Worm (Caenorhabditis elegans): ENCODE measurements around the gene ruvb-1.

The ruvb-1 gene

DNA sequence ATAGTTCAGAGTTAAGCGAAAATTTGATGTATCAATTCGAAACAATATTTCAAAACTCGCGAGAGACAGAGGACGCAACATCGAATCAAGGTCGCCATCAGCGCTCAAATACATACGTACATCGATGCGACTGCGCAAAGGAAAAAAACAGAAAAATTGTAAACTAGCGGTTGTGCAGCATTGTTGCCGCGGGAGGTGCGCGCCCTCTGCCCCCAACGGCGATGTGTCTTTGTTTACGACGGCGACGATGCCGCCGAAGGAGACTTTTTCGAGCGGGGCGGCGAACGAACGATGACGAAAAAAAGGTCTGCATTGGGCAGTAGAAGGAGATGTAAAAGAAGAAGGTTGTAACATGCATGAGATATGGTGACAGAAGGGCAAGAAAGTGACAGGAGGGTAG is 17.7 kb downstream of the ruvb-1 start:
- TF ChIP-seq php-3 (GFP tag; IDR thresholded peaks at IDR 0.05) (no peak), mep-1 (tag; optimal IDR thresholded peaks at IDR 0.05) (peak; percentile 17), daf-16 (GFP tag; optimal IDR thresholded peaks at IDR 0.05) (no peak), daf-16 (tag; optimal IDR thresholded peaks at IDR 0.05) (no peak), nhr-25 (tag; optimal IDR thresholded peaks at IDR 0.05; ENCODE audit: borderline replicate concordance, insufficient read depth) (peak; percentile 28), daf-8 (GFP tag; IDR thresholded peaks at IDR 0.05) (no peak), fkh-10 (GFP tag; optimal IDR thresholded peaks at IDR 0.05) (no peak), nhr-48 (tag; optimal IDR thresholded peaks at IDR 0.05) (no peak), mes-2 (tag; optimal IDR thresholded peaks at IDR 0.05; ENCODE audit: poor library complexity, severe bottlenecking) (peak; percentile 6), dmd-8 (GFP tag; IDR thresholded peaks at IDR 0.05) (no peak), gei-8 (GFP tag; optimal IDR thresholded peaks at IDR 0.05) (no peak), set-16 (GFP tag; IDR thresholded peaks at IDR 0.05) (peak; percentile 44; the same call in 1 of the 2 replicates), ceh-20 (GFP tag; IDR thresholded peaks at IDR 0.05) (0 out of 2 replicates have a peak, but pooled peaks have one; percentile 35), unc-62 (GFP tag; optimal IDR thresholded peaks at IDR 0.05 in 1 of 2) (peak in 1 of 2 experiments; percentile 71), unc-62 (tag; optimal IDR thresholded peaks at IDR 0.05) (no peak)

DNA sequence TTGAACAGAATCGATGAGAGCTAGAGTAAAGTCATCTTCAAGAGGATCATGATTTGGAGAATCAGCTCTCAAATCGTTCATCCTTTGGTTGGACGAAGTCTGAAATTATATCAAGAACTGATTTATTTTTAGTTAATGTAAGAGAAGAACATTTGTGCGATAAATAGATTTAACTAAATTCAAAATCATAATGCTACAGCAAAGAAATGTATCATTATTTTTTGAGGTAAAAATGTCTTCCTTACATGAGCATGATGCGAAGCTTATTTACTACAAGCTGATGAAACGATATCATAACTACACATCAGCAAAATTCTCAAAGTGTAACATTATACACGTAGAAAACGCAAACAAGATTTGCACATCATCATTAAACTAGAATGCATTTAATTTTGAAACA is 18.2 kb downstream of the ruvb-1 start, which contains the start of gene madf-4:
madf-4 (minus strand) TSS at position 101 of the 400 bp plus-strand sequence.
- TF ChIP-seq lir-3 (tag; optimal IDR thresholded peaks at IDR 0.05) (no peak), snpc-4 (tag; optimal IDR thresholded peaks at IDR 0.05) (no peak), Y105C5A.15 (GFP tag; IDR thresholded peaks at IDR 0.05) (no peak), daf-8 (GFP tag; IDR thresholded peaks at IDR 0.05) (no peak), F44E2.7 (GFP tag; IDR thresholded peaks at IDR 0.05) (no peak), daf-19 (GFP tag; conservative IDR thresholded peaks at IDR 0.05) (no peak), ceh-62 (tag; optimal IDR thresholded peaks at IDR 0.05) (no peak), ama-1 (optimal IDR thresholded peaks at IDR 0.05) (no peak), dmd-8 (GFP tag; IDR thresholded peaks at IDR 0.05) (no peak), zfp-3 (GFP tag; conservative IDR thresholded peaks at IDR 0.05) (no peak), unc-62 (GFP tag; optimal IDR thresholded peaks at IDR 0.05 in 1 of 2) (no peak), unc-62 (tag; optimal IDR thresholded peaks at IDR 0.05) (no peak), unc-39 (tag; optimal IDR thresholded peaks at IDR 0.05) (no peak), zip-2 (tag; optimal IDR thresholded peaks at IDR 0.05) (no peak)

DNA sequence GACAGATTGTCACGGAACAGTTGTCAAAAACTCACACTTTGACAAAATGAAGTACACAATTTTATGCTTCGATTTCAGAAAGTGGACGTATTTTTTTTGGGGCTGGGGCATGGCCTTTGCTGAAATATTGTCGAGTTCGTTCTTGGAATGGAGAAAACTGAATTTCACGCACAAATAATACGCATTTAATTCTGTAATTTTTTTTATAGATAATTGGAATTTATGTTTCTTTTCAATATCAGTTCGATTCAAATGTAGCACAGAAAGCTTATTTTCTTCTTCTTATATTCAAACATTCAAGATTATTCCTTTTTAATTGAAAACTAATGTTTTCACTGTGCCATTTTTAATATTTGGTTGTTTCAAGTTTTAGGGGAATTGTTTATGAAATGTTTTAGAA is 20.2 kb downstream of the ruvb-1 start, which contains the start of gene T07C12.10:
T07C12.10 (minus strand) TSS at position 101 of the 400 bp plus-strand sequence.
- no peak for TF ChIP-seq lsy-2 (tag; optimal IDR thresholded peaks at IDR 0.05)
- TF ChIP-seq lim-7 (GFP tag; IDR thresholded peaks at IDR 0.05), result no peak
- no peak for TF ChIP-seq rbr-2 (tag; optimal IDR thresholded peaks at IDR 0.05)
- TF ChIP-seq nhr-41 (GFP tag; IDR thresholded peaks at IDR 0.05), result no peak
- TF ChIP-seq Y48G9A.11 (GFP tag; IDR thresholded peaks at IDR 0.05), result no peak
- TF ChIP-seq D1046.2 (GFP tag; IDR thresholded peaks at IDR 0.05), result no peak
- no peak for TF ChIP-seq hlh-11 (tag; optimal IDR thresholded peaks at IDR 0.05)

DNA sequence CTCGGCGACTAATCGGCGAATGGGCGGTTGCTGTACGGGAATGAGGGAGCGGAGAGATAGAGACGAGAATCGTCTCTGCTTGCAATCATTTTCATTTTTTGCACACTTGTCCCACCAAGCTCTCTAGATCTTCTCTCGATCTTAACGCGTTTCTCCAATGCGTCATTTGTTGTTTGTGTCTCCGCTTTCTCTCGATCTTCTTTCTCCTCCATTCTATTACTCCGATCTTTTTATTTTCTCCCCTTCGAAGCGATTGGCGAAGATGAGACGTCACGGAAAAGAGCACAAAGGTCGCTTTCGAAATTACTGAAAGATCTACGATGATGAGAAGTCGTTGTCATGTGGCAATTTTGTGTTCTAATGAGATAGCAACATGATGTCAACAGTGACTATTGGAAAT is 21.9 kb downstream of the ruvb-1 start:
- TF ChIP-seq snpc-1.2 (GFP tag; IDR thresholded peaks at IDR 0.05) (no peak), mdt-29 (GFP tag; IDR thresholded peaks at IDR 0.05) (no peak), nhr-77 (tag; optimal IDR thresholded peaks at IDR 0.05) (no peak), mdl-1 (tag; optimal IDR thresholded peaks at IDR 0.05) (no peak), lim-7 (GFP tag; IDR thresholded peaks at IDR 0.05) (no peak), aha-1 (tag) (peak; percentile 21), dmd-8 (GFP tag; IDR thresholded peaks at IDR 0.05) (no peak), lin-29 (GFP tag; IDR thresholded peaks at IDR 0.05) (no peak), unc-62 (GFP tag; optimal IDR thresholded peaks at IDR 0.05 in 1 of 2) (peak in 1 of 2 experiments; percentile 76), unc-62 (tag; optimal IDR thresholded peaks at IDR 0.05) (no peak), daf-16 (GFP tag; optimal IDR thresholded peaks at IDR 0.05) (peak in 1 of 2 experiments; percentile 83), daf-16 (tag; optimal IDR thresholded peaks at IDR 0.05) (no peak), hlh-30 (tag; optimal IDR thresholded peaks at IDR 0.05; ENCODE audit: insufficient read depth) (no peak), ceh-28 (tag; optimal IDR thresholded peaks at IDR 0.05) (no peak), tag-97 (GFP tag; IDR thresholded peaks at IDR 0.05) (no peak), ztf-7 (tag; optimal IDR thresholded peaks at IDR 0.05) (no peak), daf-12 (tag; optimal IDR thresholded peaks at IDR 0.05) (no peak), nhr-11 (tag; optimal IDR thresholded peaks at IDR 0.05) (peak; percentile 56), lin-15B (tag; optimal IDR thresholded peaks at IDR 0.05) (no peak), nhr-10 (tag; optimal IDR thresholded peaks at IDR 0.05) (no peak), jun-1 (tag; optimal IDR thresholded peaks at IDR 0.05) (no peak), spr-1 (tag; optimal IDR thresholded peaks at IDR 0.05) (no peak), hlh-11 (tag; optimal IDR thresholded peaks at IDR 0.05) (peak; percentile 58)

All from whole organism, L4 larva.